Worm (Caenorhabditis elegans) whole organism, midembryonic: Measurements from ENCODE around the gene M199.8.
"Not testable (repeated sequence)": the region's sequence is repeated elsewhere in the genome, so short reads cannot be mapped to it uniquely, and the experiment has no call there.

ENCODE experiments used
- T22C8.4 ChIP-seq: fragments of 200-800 bp; sonication (Bioruptor generic); IDR thresholded peaks from 2 replicates; pipeline ENCODE4 v1.3.6; 2022; ENCODE audit warnings: missing genetic modification characterization, missing compliant biosample characterization
- cog-1 ChIP-seq: sonication (generic microtip); optimal IDR thresholded peaks from 2 replicates; lab custom pipeline; 2016; ENCODE audit warnings: missing genetic modification characterization, missing compliant biosample characterization
- flt-1 ChIP-seq: fragments of 200-800 bp; sonication (Bioruptor generic); IDR thresholded peaks from 2 replicates; pipeline ENCODE4 v1.3.6; 2022; ENCODE audit warnings: missing genetic modification characterization, missing compliant biosample characterization
- klf-2 ChIP-seq: fragments of 200-800 bp; sonication (Bioruptor generic); conservative IDR thresholded peaks from 2 replicates; pipeline ENCODE4 v1.3.6; 2022; ENCODE audit warnings: missing genetic modification reagents, missing genetic modification characterization, missing compliant biosample characterization
- med-1 ChIP-seq: sonication (generic microtip); optimal IDR thresholded peaks from 2 replicates; lab custom pipeline; 2017; ENCODE audit warnings: missing genetic modification characterization, mild to moderate bottlenecking, missing compliant biosample characterization, antibody characterized with exemption, missing genetic modification reagents; ENCODE audit not compliant: insufficient read depth
- ref-1 ChIP-seq: fragments of 200-800 bp; sonication (Bioruptor generic); conservative IDR thresholded peaks from 2 replicates; pipeline ENCODE4 v1.3.6; 2022; ENCODE audit warnings: missing genetic modification reagents, missing genetic modification characterization, missing compliant biosample characterization
- tab-1 ChIP-seq: fragments of 200-800 bp; sonication (Bioruptor generic); IDR thresholded peaks from 2 replicates; pipeline ENCODE4 v1.3.6; 2022; ENCODE audit warnings: missing genetic modification characterization, missing compliant biosample characterization
- ztf-23 ChIP-seq: fragments of 200-800 bp; sonication (Bioruptor generic); IDR thresholded peaks from 2 replicates; pipeline ENCODE4 v1.3.6; 2022; ENCODE audit warnings: missing genetic modification reagents, missing genetic modification characterization, missing compliant biosample characterization
- ztf-29 ChIP-seq: fragments of 200-800 bp; sonication (Bioruptor generic); IDR thresholded peaks from 2 replicates; pipeline ENCODE4 v1.3.6; 2022; ENCODE audit warnings: missing genetic modification reagents, missing genetic modification characterization, missing compliant biosample characterization

Gene M199.8

ce11 chrIV:15133899-15134298 lies at the start of gene M199.8:
M199.8 (minus strand) TSS chrIV:15133999.
- TF ChIP-seq klf-2 (GFP tag; lab: Robert Waterston, UW); ztf-29; ztf-23 (GFP tag; lab: Robert Waterston, UW): not testable (repeated sequence)

ce11 chrIV:15179615-15180014 lies 45.8 kb upstream of the M199.8 start, which contains the start of gene srd-23:
srd-23 (plus strand) TSS chrIV:15179915.
- TF ChIP-seq tab-1 (GFP tag; lab: Robert Waterston, UW) (no peak), med-1 (GFP tag; lab: Kevin White, UChicago) (no peak), ztf-29 (no peak), flt-1 (no peak), ref-1 (GFP tag; lab: Robert Waterston, UW) (no peak), cog-1 (no peak), ztf-23 (GFP tag; lab: Robert Waterston, UW) (no peak), klf-2 (GFP tag; lab: Robert Waterston, UW) (no peak), T22C8.4 (GFP tag; lab: Robert Waterston, UW) (no peak)

ce11 chrIV:15175487-15176128 lies 41.8 kb upstream of the M199.8 start, which contains the start of gene Y40H7A.4:
Y40H7A.4 (minus strand) TSS chrIV:15175537.
- TF ChIP-seq ztf-29 = no peak
- no peak for TF ChIP-seq med-1 (GFP tag; lab: Kevin White, UChicago)
- TF ChIP-seq klf-2 (GFP tag; lab: Robert Waterston, UW) = no peak

ce11 chrIV:15168442-15168841 lies 34.6 kb upstream of the M199.8 start:
- TF ChIP-seq ref-1 (GFP tag; lab: Robert Waterston, UW) = no peak
- no peak for TF ChIP-seq ztf-29
- no peak for TF ChIP-seq T22C8.4 (GFP tag; lab: Robert Waterston, UW)
- TF ChIP-seq tab-1 (GFP tag; lab: Robert Waterston, UW) = no peak
- TF ChIP-seq flt-1 = no peak
- no peak for TF ChIP-seq cog-1
- no peak for TF ChIP-seq med-1 (GFP tag; lab: Kevin White, UChicago)
- no peak for TF ChIP-seq ztf-23 (GFP tag; lab: Robert Waterston, UW)
- TF ChIP-seq klf-2 (GFP tag; lab: Robert Waterston, UW) = no peak

- TF ChIP-seq med-1 (GFP tag; lab: Kevin White, UChicago) = no peak
- no peak for TF ChIP-seq klf-2 (GFP tag; lab: Robert Waterston, UW)
- TF ChIP-seq ztf-23 (GFP tag; lab: Robert Waterston, UW) = no peak
- no peak for TF ChIP-seq ref-1 (GFP tag; lab: Robert Waterston, UW)
- no peak for TF ChIP-seq ztf-29
- TF ChIP-seq T22C8.4 (GFP tag; lab: Robert Waterston, UW) = no peak
- TF ChIP-seq flt-1 = no peak
- TF ChIP-seq cog-1 = no peak
- no peak for TF ChIP-seq tab-1 (GFP tag; lab: Robert Waterston, UW)
These were observed 31.8 kb upstream of the M199.8 start for ce11 chrIV:15165602-15166001.

- TF ChIP-seq klf-2 (GFP tag; lab: Robert Waterston, UW) (no peak), ztf-29 (no peak), ztf-23 (GFP tag; lab: Robert Waterston, UW) (no peak), med-1 (GFP tag; lab: Kevin White, UChicago) (no peak), ref-1 (GFP tag; lab: Robert Waterston, UW) (no peak), T22C8.4 (GFP tag; lab: Robert Waterston, UW) (no peak), cog-1 (no peak), flt-1 (no peak), tab-1 (GFP tag; lab: Robert Waterston, UW) (no peak)
These were observed 13.3 kb upstream of the M199.8 start, which contains the start of gene str-78 for ce11 chrIV:15147104-15147503. str-78 (minus strand) TSS chrIV:15147204.

ce11 chrIV:15140832-15141231 lies 7.0 kb upstream of the M199.8 start, which contains the start of gene srg-51:
srg-51 (minus strand) TSS chrIV:15140932.
- TF ChIP-seq ztf-23 (GFP tag; lab: Robert Waterston, UW) = no peak
- no peak for TF ChIP-seq ztf-29
- no peak for TF ChIP-seq T22C8.4 (GFP tag; lab: Robert Waterston, UW)
- TF ChIP-seq med-1 (GFP tag; lab: Kevin White, UChicago) = no peak
- TF ChIP-seq tab-1 (GFP tag; lab: Robert Waterston, UW) = no peak

- TF ChIP-seq flt-1 = no peak
- TF ChIP-seq tab-1 (GFP tag; lab: Robert Waterston, UW) = no peak
- no peak for TF ChIP-seq med-1 (GFP tag; lab: Kevin White, UChicago)
- TF ChIP-seq klf-2 (GFP tag; lab: Robert Waterston, UW) = no peak
- TF ChIP-seq T22C8.4 (GFP tag; lab: Robert Waterston, UW) = no peak
- TF ChIP-seq cog-1 = no peak
- no peak for TF ChIP-seq ref-1 (GFP tag; lab: Robert Waterston, UW)
- no peak for TF ChIP-seq ztf-23 (GFP tag; lab: Robert Waterston, UW)
- no peak for TF ChIP-seq ztf-29
These were observed 2.1 kb downstream of the M199.8 start, which contains the start of gene col-135 for ce11 chrIV:15131697-15132096. col-135 (minus strand) TSS chrIV:15131797.

ce11 chrIV:15130189-15130588 lies 3.6 kb downstream of the M199.8 start:
- TF ChIP-seq klf-2 (GFP tag; lab: Robert Waterston, UW) = peak; percentile 67; the same call in 1 of the 2 replicates

ce11 chrIV:15127731-15128130 lies 6.1 kb downstream of the M199.8 start, which contains the start of gene M199.9:
M199.9 (minus strand) TSS chrIV:15127831.
- TF ChIP-seq cog-1 (no peak), T22C8.4 (GFP tag; lab: Robert Waterston, UW) (no peak), klf-2 (GFP tag; lab: Robert Waterston, UW) (no peak), ztf-29 (no peak), flt-1 (no peak), med-1 (GFP tag; lab: Kevin White, UChicago) (no peak), ref-1 (GFP tag; lab: Robert Waterston, UW) (no peak)
